Worm (Caenorhabditis elegans) whole organism, L2 larva: ENCODE results near the gene glb-14.

ENCODE experiments used
- C34F6.9 ChIP-seq: fragments of 150-350 bp; optimal IDR thresholded peaks from 2 replicates; lab custom pipeline; 2014; ENCODE audit warnings: missing biosample characterization, missing genetic modification characterization
- F13H6.1 ChIP-seq: sonication (generic microtip); optimal IDR thresholded peaks from 2 replicates; lab custom pipeline; 2016; ENCODE audit warnings: missing genetic modification characterization, missing compliant biosample characterization
- R02D3.7 ChIP-seq: fragments of 150-350 bp; optimal IDR thresholded peaks from 2 replicates; lab custom pipeline; 2014; ENCODE audit warnings: missing biosample characterization, missing genetic modification characterization
- Y55F3AM.14 ChIP-seq: fragments of 200-800 bp; sonication (Bioruptor generic); optimal IDR thresholded peaks from 2 replicates; lab custom pipeline; 2018; ENCODE audit warnings: mild to moderate bottlenecking, missing genetic modification characterization, missing compliant biosample characterization
- ZK546.5 ChIP-seq: sonication (generic microtip); optimal IDR thresholded peaks from 2 replicates; lab custom pipeline; 2017; ENCODE audit warnings: missing biosample characterization, missing genetic modification characterization
- aly-2 ChIP-seq: fragments of 150-350 bp; optimal IDR thresholded peaks from 2 replicates; lab custom pipeline; 2014; ENCODE audit warnings: missing biosample characterization, missing genetic modification characterization
- ama-1 ChIP-seq: fragments of 150-350 bp; optimal IDR thresholded peaks from 2 replicates; lab custom pipeline; 2018; ENCODE audit warnings: inconsistent platforms
- blmp-1 ChIP-seq: sonication (generic microtip); optimal IDR thresholded peaks from 2 replicates; lab custom pipeline; 2017; ENCODE audit warnings: missing genetic modification characterization, mild to moderate bottlenecking, missing compliant biosample characterization, antibody characterized with exemption, moderate library complexity; ENCODE audit not compliant: insufficient read depth
- ceh-16 ChIP-seq: fragments of 150-350 bp; optimal IDR thresholded peaks from 2 replicates; lab custom pipeline; 2014; ENCODE audit warnings: missing biosample characterization, missing genetic modification characterization
- ceh-82 ChIP-seq: fragments of 150-350 bp; optimal IDR thresholded peaks from 2 replicates; lab custom pipeline; 2014; ENCODE audit warnings: missing biosample characterization, missing genetic modification characterization
- crh-2 ChIP-seq: sonication (generic microtip); optimal IDR thresholded peaks from 2 replicates; lab custom pipeline; 2017; ENCODE audit warnings: missing biosample characterization, missing genetic modification characterization
- dmd-4 ChIP-seq: sonication (generic microtip); optimal IDR thresholded peaks from 2 replicates; lab custom pipeline; 2017; ENCODE audit warnings: missing biosample characterization, missing genetic modification characterization
- elt-1 ChIP-seq: fragments of 150-350 bp; optimal IDR thresholded peaks from 2 replicates; lab custom pipeline; 2014; ENCODE audit warnings: missing biosample characterization, missing genetic modification characterization
- elt-3 ChIP-seq: sonication (generic microtip); optimal IDR thresholded peaks from 2 replicates; lab custom pipeline; 2017; ENCODE audit warnings: missing biosample characterization, missing genetic modification characterization
- fos-1 ChIP-seq: fragments of 150-350 bp; optimal IDR thresholded peaks from 2 replicates; lab custom pipeline; 2014; ENCODE audit warnings: missing biosample characterization, missing genetic modification characterization
- gmeb-1 ChIP-seq: fragments of 150-350 bp; optimal IDR thresholded peaks from 2 replicates; lab custom pipeline; 2014; ENCODE audit warnings: missing biosample characterization, missing genetic modification characterization
- lin-11 ChIP-seq: fragments of 150-350 bp; sonication (generic microtip); optimal IDR thresholded peaks from 2 replicates; lab custom pipeline; 2014; ENCODE audit warnings: missing biosample characterization, missing genetic modification characterization, inconsistent platforms, mixed read lengths
- lsy-2 ChIP-seq, 2 experiments: fragments of 150-350 bp in 1 of 2; sonication (generic microtip) in 1 of 2; optimal IDR thresholded peaks; 2 replicates each; lab custom pipeline; 2014 to 2017; ENCODE audit warnings: missing biosample characterization in 2 of 2, missing genetic modification characterization in 2 of 2
- mab-5 ChIP-seq: fragments of 150-350 bp; optimal IDR thresholded peaks from 2 replicates; lab custom pipeline; 2014; ENCODE audit warnings: missing biosample characterization, missing genetic modification characterization
- mbf-1 ChIP-seq: sonication (generic microtip); optimal IDR thresholded peaks from 2 replicates; lab custom pipeline; 2017; ENCODE audit warnings: missing biosample characterization, missing genetic modification characterization
- nhr-12 ChIP-seq: fragments of 150-350 bp; optimal IDR thresholded peaks from 2 replicates; lab custom pipeline; 2014; ENCODE audit warnings: missing biosample characterization, missing genetic modification characterization
- nhr-129 ChIP-seq: fragments of 150-350 bp; optimal IDR thresholded peaks from 2 replicates; lab custom pipeline; 2014; ENCODE audit warnings: missing biosample characterization, missing genetic modification characterization
- nhr-21 ChIP-seq: fragments of 150-350 bp; optimal IDR thresholded peaks from 2 replicates; lab custom pipeline; 2014; ENCODE audit warnings: missing biosample characterization, missing genetic modification characterization
- nhr-23 ChIP-seq: fragments of 150-350 bp; optimal IDR thresholded peaks from 2 replicates; lab custom pipeline; 2014; ENCODE audit warnings: missing biosample characterization, missing genetic modification reagents, missing genetic modification characterization
- nhr-237 ChIP-seq: fragments of 150-350 bp; optimal IDR thresholded peaks from 2 replicates; lab custom pipeline; 2014; ENCODE audit warnings: missing biosample characterization, missing genetic modification characterization
- nhr-25 ChIP-seq: fragments of 150-350 bp; sonication (generic microtip); optimal IDR thresholded peaks from 3 replicates; lab custom pipeline; 2014; ENCODE audit warnings: missing biosample characterization, missing genetic modification characterization
- nhr-6 ChIP-seq: fragments of 150-350 bp; optimal IDR thresholded peaks from 2 replicates; lab custom pipeline; 2014; ENCODE audit warnings: missing biosample characterization, missing genetic modification characterization
- nhr-77 ChIP-seq: fragments of 150-350 bp; optimal IDR thresholded peaks from 2 replicates; lab custom pipeline; 2014; ENCODE audit warnings: missing biosample characterization, missing genetic modification characterization
- peb-1 ChIP-seq: fragments of 150-350 bp; optimal IDR thresholded peaks from 2 replicates; lab custom pipeline; 2014; ENCODE audit warnings: missing biosample characterization, missing genetic modification characterization
- sem-4 ChIP-seq: fragments of 150-350 bp; optimal IDR thresholded peaks from 2 replicates; lab custom pipeline; 2014; ENCODE audit warnings: missing biosample characterization, missing genetic modification reagents, missing genetic modification characterization
- sma-3 ChIP-seq: sonication (generic microtip); optimal IDR thresholded peaks from 2 replicates; lab custom pipeline; 2016; ENCODE audit warnings: missing genetic modification reagents, missing genetic modification characterization, missing compliant biosample characterization
- snpc-4 ChIP-seq: fragments of 150-350 bp; optimal IDR thresholded peaks from 2 replicates; lab custom pipeline; 2014; ENCODE audit warnings: missing biosample characterization, missing genetic modification characterization
- unc-39 ChIP-seq: fragments of 150-350 bp; optimal IDR thresholded peaks from 2 replicates; lab custom pipeline; 2014; ENCODE audit warnings: missing biosample characterization, missing genetic modification characterization
- unc-55 ChIP-seq: fragments of 150-350 bp; sonication (generic microtip); optimal IDR thresholded peaks from 3 replicates; lab custom pipeline; 2014; ENCODE audit warnings: missing biosample characterization, missing genetic modification reagents, missing genetic modification characterization
- unc-62 ChIP-seq: fragments of 150-350 bp; optimal IDR thresholded peaks from 2 replicates; lab custom pipeline; 2014; ENCODE audit warnings: missing biosample characterization, missing genetic modification reagents, missing genetic modification characterization
- zag-1 ChIP-seq: fragments of 150-350 bp; optimal IDR thresholded peaks from 2 replicates; lab custom pipeline; 2014; ENCODE audit warnings: missing biosample characterization, missing genetic modification characterization
- ztf-1 ChIP-seq: fragments of 200-800 bp; sonication (Bioruptor generic); conservative IDR thresholded peaks from 2 replicates; pipeline ENCODE4 v1.3.6; 2022; ENCODE audit warnings: missing genetic modification characterization, missing compliant biosample characterization
- ztf-11 ChIP-seq: sonication (generic microtip); optimal IDR thresholded peaks from 2 replicates; lab custom pipeline; 2017; ENCODE audit warnings: missing biosample characterization, missing genetic modification characterization

The glb-14 gene

DNA sequence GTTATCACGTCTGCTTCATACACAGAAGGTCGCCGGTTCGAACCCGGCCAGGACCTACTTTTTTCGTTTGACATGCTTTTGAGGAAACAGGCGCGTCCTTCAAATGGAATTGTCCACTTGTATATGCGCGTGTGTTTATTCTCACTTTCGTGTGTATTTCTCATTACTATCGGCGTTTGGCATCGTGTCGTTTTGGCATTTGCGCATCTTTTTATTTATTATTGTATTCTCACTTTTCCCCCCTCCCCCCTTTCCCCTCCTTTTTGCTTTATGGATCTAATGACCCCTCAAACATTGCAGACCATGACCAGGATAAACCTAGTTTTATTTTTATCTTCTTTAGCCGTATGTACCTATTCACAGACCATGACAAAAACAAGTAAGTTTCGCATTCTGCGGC, 27.4 kb downstream of the glb-14 start, which contains the start of gene F21A3.3:
Gene F21A3.3 (plus strand): TSS at position 301 of the 400 bp plus-strand sequence.
- no peak for TF ChIP-seq ceh-82
- TF ChIP-seq elt-3, result no peak
- TF ChIP-seq nhr-23 (tag; lab: Kevin White, UChicago), result no peak
- no peak for TF ChIP-seq nhr-129 (tag; lab: Kevin White, UChicago)
- TF ChIP-seq unc-39 (tag; lab: Kevin White, UChicago), result no peak
- no peak for TF ChIP-seq dmd-4 (tag; lab: Kevin White, UChicago)
- TF ChIP-seq nhr-237 (tag; lab: Kevin White, UChicago), result no peak
- no peak for TF ChIP-seq fos-1 (tag; lab: Kevin White, UChicago)
- TF ChIP-seq unc-62 (GFP tag; lab: Kevin White, UChicago), result no peak
- TF ChIP-seq C34F6.9 (tag; lab: Kevin White, UChicago), result no peak
- TF ChIP-seq crh-2 (tag; lab: Kevin White, UChicago), result no peak

DNA sequence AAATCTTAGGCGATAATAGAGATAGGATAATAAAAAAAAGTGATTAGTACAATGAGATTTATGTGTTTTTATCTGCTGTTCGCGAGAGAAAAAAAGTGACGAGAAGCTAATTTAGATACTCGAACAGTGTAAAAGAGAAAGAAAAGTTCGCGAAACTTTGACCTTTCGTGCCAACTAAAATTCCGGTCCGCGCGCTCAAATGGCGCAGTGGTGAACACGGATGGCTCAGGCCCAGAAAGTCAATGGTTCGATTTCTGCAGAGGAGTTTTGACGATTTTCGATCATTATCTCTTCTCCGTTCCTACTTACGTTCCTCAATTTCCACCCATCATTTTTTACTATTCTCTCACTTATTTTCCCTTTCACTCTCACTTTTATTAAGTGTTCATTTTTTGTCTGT, 28.3 kb downstream of the glb-14 start:
- no peak for TF ChIP-seq aly-2
- TF ChIP-seq mab-5 (tag; lab: Kevin White, UChicago), result no peak
- TF ChIP-seq lin-11, result no peak
- no peak for TF ChIP-seq nhr-77
- no peak for TF ChIP-seq lsy-2 (tag; optimal IDR thresholded peaks at IDR 0.05; lab: Kevin White, UChicago)
- TF ChIP-seq ztf-11 (tag; lab: Kevin White, UChicago), result no peak
- TF ChIP-seq unc-62 (GFP tag; lab: Kevin White, UChicago), result no peak
- TF ChIP-seq elt-1 (tag; lab: Kevin White, UChicago), result no peak
- no peak for TF ChIP-seq gmeb-1 (tag; lab: Kevin White, UChicago)
- TF ChIP-seq ceh-16 (tag; lab: Kevin White, UChicago), result no peak
- no peak for TF ChIP-seq nhr-23 (tag; lab: Kevin White, UChicago)
- no peak for TF ChIP-seq nhr-25 (tag; lab: Kevin White, UChicago)
- no peak for TF ChIP-seq blmp-1
- TF ChIP-seq ama-1 (lab: Kevin White, UChicago), result no peak
- no peak for TF ChIP-seq unc-39 (tag; lab: Kevin White, UChicago)
- no peak for TF ChIP-seq snpc-4
- no peak for TF ChIP-seq elt-3
- TF ChIP-seq R02D3.7 (tag; lab: Kevin White, UChicago), result no peak
- no peak for TF ChIP-seq ceh-82
- TF ChIP-seq nhr-12, result no peak

DNA sequence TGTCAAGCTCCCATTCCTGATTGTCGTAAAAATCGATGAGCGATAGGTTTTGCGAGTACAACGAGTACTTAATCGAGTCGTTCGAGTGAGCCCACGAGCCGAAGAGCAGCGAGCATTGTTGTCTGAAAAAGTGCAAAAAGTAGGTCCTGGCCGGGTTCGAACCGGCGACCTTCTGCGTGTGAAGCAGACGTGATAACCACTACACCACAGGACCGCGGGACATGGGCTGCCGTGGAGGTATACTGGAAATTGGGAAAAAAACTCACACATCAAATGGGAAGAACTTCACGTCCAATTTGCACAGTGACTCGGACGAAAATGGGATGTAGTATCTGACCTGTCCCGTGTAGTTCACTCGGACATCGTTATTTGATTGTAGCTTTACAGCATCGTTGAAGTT, 29.4 kb downstream of the glb-14 start:
- no peak for TF ChIP-seq Y55F3AM.14 (GFP tag; lab: Kevin White, UChicago)
- TF ChIP-seq snpc-4, result no peak
- peak; percentile 2 for TF ChIP-seq fos-1 (tag; lab: Kevin White, UChicago)
- no peak for TF ChIP-seq lin-11
- TF ChIP-seq F13H6.1 (tag; lab: Kevin White, UChicago), result no peak
- no peak for TF ChIP-seq nhr-25 (tag; lab: Kevin White, UChicago)
- no peak for TF ChIP-seq ceh-82
- TF ChIP-seq unc-55 (GFP tag; lab: Kevin White, UChicago), result no peak
- no peak for TF ChIP-seq crh-2 (tag; lab: Kevin White, UChicago)
- no peak for TF ChIP-seq elt-1 (tag; lab: Kevin White, UChicago)
- no peak for TF ChIP-seq nhr-21
- TF ChIP-seq lsy-2 (tag; optimal IDR thresholded peaks at IDR 0.05; lab: Kevin White, UChicago), result peak in 1 of 2 experiments; percentile 13
- TF ChIP-seq sma-3 (GFP tag; lab: Kevin White, UChicago), result no peak
- no peak for TF ChIP-seq peb-1
- no peak for TF ChIP-seq zag-1 (tag; lab: Kevin White, UChicago)
- TF ChIP-seq mbf-1, result no peak
- TF ChIP-seq ZK546.5, result no peak
- TF ChIP-seq gmeb-1 (tag; lab: Kevin White, UChicago), result no peak
- no peak for TF ChIP-seq sem-4 (tag; lab: Kevin White, UChicago)
- no peak for TF ChIP-seq aly-2
- no peak for TF ChIP-seq nhr-77
- TF ChIP-seq ztf-1 (GFP tag; lab: Robert Waterston, UW), result no peak
- no peak for TF ChIP-seq nhr-6 (tag; lab: Kevin White, UChicago)
- TF ChIP-seq nhr-129 (tag; lab: Kevin White, UChicago), result peak; percentile 35
